Fruit fly (Drosophila melanogaster) S2 (cell line): ENCODE results near the gene Trmt61.

Experiments
- CG8478 ChIP-seq: fragments of >200 bp; optimal IDR thresholded peaks from 2 replicates; lab custom pipeline; 2018
- CTCF ChIP-seq, 2 experiments: fragments of >200 bp; optimal IDR thresholded peaks; 2 replicates each; lab custom pipeline; 2018

DNA sequence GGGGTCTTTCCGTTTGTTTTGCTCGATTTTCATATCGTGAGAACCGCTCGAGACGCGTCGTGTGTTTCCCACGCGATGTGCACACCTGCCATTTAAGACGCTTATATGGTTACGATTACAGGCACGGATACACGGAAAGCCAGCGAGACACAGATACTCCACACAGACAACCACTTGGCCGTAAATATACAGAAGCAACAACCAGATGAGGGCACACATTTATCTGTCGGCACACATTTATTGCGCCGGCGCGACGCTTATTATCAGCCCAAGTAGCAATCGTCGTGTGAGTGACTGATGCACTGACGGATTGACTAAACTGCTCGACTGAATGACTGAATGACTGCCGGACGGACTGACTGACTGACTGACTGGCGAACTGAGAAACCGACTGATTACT lies 28.7 kb upstream of the Trmt61 start:
- no peak for TF ChIP-seq CTCF (optimal IDR thresholded peaks at IDR 0.05; lab: Kevin White, UChicago)
- TF ChIP-seq CG8478 (lab: Kevin White, UChicago) = no peak
